Worm (Caenorhabditis elegans): ENCODE data around the gene ceh-33.

ceh-33 gene

DNA sequence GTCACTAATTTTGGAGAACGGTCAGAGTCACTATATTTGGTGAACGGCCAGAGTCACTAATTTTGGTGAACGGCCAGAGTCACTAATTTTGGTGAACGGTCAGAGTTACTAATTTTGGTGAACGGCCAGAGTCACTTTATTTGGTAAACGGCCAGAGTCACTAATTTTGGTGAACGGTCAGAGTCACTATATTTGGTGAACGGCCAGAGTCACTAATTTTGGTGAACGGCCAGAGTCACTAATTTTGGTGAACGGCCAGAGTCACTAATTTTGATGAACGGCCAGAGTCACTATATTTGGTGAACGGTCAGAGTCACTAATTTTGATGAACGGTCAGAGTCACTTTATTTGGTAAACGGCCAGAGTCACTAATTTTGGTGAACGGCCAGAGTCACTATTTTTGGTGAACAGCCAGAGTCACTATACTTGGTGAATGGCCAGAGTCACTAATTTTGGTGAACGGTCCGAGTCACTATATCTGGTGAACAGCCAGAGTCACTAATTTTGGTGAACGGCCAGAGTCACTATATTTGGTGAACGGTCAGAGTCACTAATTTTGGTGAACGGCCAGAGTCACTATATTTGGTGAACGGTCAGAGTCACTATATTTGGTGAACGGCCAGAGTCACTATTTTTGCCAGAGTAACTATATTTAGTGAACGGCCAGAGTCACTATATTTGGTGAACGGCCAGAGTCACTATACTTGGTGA, 40.0 kb downstream of the ceh-33 start:
- TF ChIP-seq ceh-9 (tag; optimal IDR thresholded peaks at IDR 0.05) (peak; percentile 22), elt-4 (tag; optimal IDR thresholded peaks at IDR 0.05) (peak; percentile 68), dmd-4 (tag; optimal IDR thresholded peaks at IDR 0.05; ENCODE audit: borderline replicate concordance) (peak; percentile 91), hlh-6 (tag; optimal IDR thresholded peaks at IDR 0.05) (peak; percentile 78), npax-4 (tag; optimal IDR thresholded peaks at IDR 0.05) (peak; percentile 24), ets-4 (tag; optimal IDR thresholded peaks at IDR 0.05) (peak; percentile 2), mec-3 (tag; optimal IDR thresholded peaks at IDR 0.05; ENCODE audit: borderline replicate concordance) (peak; percentile 62), ztf-16 (tag; optimal IDR thresholded peaks at IDR 0.05) (peak; percentile 45), ceh-6 (GFP tag; optimal IDR thresholded peaks at IDR 0.05) (peak; percentile 18), sox-4 (tag; optimal IDR thresholded peaks at IDR 0.05) (peak; percentile 29), zip-5 (tag; optimal IDR thresholded peaks at IDR 0.05) (peak; percentile 7), madf-2 (tag; optimal IDR thresholded peaks at IDR 0.05) (peak; percentile 49), C08G9.2 (tag; optimal IDR thresholded peaks at IDR 0.05) (peak; percentile 35), ceh-48 (tag; optimal IDR thresholded peaks at IDR 0.05) (peak; percentile 31), tbx-2 (tag; optimal IDR thresholded peaks at IDR 0.05) (peak; percentile 49), hlh-13 (GFP tag; optimal IDR thresholded peaks at IDR 0.05) (peak; percentile 58), fkh-6 (tag; optimal IDR thresholded peaks at IDR 0.05) (peak; percentile 71), pqm-1 (tag; optimal IDR thresholded peaks at IDR 0.05) (peak; percentile 45), ceh-19 (GFP tag; optimal IDR thresholded peaks at IDR 0.05) (peak; percentile 81), sdc-2 (tag; optimal IDR thresholded peaks at IDR 0.05) (peak; percentile 11), C38D4.7 (GFP tag; optimal IDR thresholded peaks at IDR 0.05) (peak; percentile 41), lim-6 (tag; optimal IDR thresholded peaks at IDR 0.05) (peak; percentile 47), pag-3 (tag; optimal IDR thresholded peaks at IDR 0.05; ENCODE audit: borderline replicate concordance) (peak; percentile 87), gmeb-2 (tag; optimal IDR thresholded peaks at IDR 0.05) (peak; percentile 54), Y22D7AL.16 (tag; optimal IDR thresholded peaks at IDR 0.05) (peak; percentile 1)

- TF ChIP-seq ahr-1 (tag; optimal IDR thresholded peaks at IDR 0.05) (no peak), nhr-11 (tag; optimal IDR thresholded peaks at IDR 0.05) (no peak), ceh-30 (tag; optimal IDR thresholded peaks at IDR 0.05) (no peak), K02D7.2 (tag; optimal IDR thresholded peaks at IDR 0.05) (no peak), ceh-14 (tag; optimal IDR thresholded peaks at IDR 0.05) (no peak), hlh-30 (tag; optimal IDR thresholded peaks at IDR 0.05; ENCODE audit: insufficient read depth) (no peak), unc-86 (tag; optimal IDR thresholded peaks at IDR 0.05) (no peak), ama-1 (optimal IDR thresholded peaks at IDR 0.05) (no peak), K09A11.1 (tag; optimal IDR thresholded peaks at IDR 0.05; ENCODE audit: insufficient read depth) (no peak), sox-4 (tag; optimal IDR thresholded peaks at IDR 0.05) (no peak), fkh-6 (tag; optimal IDR thresholded peaks at IDR 0.05) (no peak), eyg-1 (tag; optimal IDR thresholded peaks at IDR 0.05) (no peak), Y22D7AL.16 (tag; optimal IDR thresholded peaks at IDR 0.05) (no peak), npax-4 (tag; optimal IDR thresholded peaks at IDR 0.05) (no peak)
Observed at ce11 chrV:5278001-5278400, 46.5 kb downstream of the ceh-33 start, which contains the start of gene B0238.9. Gene B0238.9 (minus strand): TSS chrV:5278101.

DNA sequence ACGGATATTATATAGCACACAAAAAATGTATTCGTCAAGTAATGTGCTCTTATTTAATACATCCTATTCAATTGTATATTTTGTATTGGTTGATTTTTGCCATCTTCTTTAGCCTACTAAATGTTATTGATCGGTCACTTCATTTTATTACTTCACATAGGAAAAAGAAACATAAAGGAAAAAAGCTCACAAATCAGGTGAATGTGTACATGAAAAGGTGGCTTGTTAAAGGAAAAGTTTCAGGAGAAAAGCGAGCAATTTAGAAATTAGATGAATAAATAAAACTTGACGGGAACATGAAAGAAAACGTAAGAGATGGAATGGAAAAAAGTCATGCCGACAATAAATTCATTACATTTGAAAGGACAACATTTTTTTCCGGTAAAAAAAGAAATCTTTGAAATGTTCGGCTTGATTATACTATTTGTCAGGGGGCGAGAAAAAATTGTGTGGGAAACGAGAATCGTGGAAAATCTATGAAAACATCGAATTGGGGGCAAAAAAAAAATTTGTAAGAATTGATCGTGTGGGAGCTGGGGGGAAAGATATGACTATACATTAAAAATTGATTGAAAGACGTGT, 48.9 kb downstream of the ceh-33 start:
- TF ChIP-seq nfya-1 (tag; optimal IDR thresholded peaks at IDR 0.05) = peak; percentile 9
- no peak for TF ChIP-seq dmd-4 (tag; optimal IDR thresholded peaks at IDR 0.05; ENCODE audit: borderline replicate concordance)

DNA sequence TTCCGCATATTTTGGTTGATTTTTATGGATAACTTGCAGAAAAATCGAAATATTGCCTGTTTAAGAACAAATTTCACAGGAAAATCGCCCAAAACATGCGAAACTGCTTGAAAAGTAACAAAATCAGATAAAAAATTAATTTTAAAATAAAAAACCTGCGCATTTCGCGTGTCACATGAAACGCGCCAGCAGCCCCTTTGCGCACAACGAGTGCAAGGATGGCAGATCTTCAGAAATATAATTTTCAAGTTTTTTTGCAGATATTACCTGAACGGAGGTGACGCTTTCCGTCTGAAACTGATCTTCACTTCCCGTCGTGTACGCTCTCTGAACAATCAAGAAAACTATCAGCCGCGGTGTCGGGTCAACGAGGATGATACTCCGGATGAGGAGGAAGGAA, 49.5 kb downstream of the ceh-33 start:
- TF ChIP-seq F13H6.1 (tag; optimal IDR thresholded peaks at IDR 0.05) = no peak
- TF ChIP-seq unc-42 (tag; optimal IDR thresholded peaks at IDR 0.05) = peak; percentile 48
- peak; percentile 18 for TF ChIP-seq tbx-2 (tag; optimal IDR thresholded peaks at IDR 0.05)
- no peak for TF ChIP-seq syd-9 (tag; optimal IDR thresholded peaks at IDR 0.05)
- no peak for TF ChIP-seq ceh-18 (tag; optimal IDR thresholded peaks at IDR 0.05)
- no peak for TF ChIP-seq pqm-1 (tag; optimal IDR thresholded peaks at IDR 0.05)
- TF ChIP-seq tbx-7 (tag; optimal IDR thresholded peaks at IDR 0.05) = no peak
- no peak for TF ChIP-seq ztf-16 (tag; optimal IDR thresholded peaks at IDR 0.05)
- TF ChIP-seq npax-4 (tag; optimal IDR thresholded peaks at IDR 0.05) = no peak
- no peak for TF ChIP-seq ama-1 (optimal IDR thresholded peaks at IDR 0.05)
- no peak for TF ChIP-seq eyg-1 (tag; optimal IDR thresholded peaks at IDR 0.05)
- TF ChIP-seq C38D4.7 (GFP tag; optimal IDR thresholded peaks at IDR 0.05) = no peak
- no peak for TF ChIP-seq hlh-6 (tag; optimal IDR thresholded peaks at IDR 0.05)
- TF ChIP-seq zip-5 (tag; optimal IDR thresholded peaks at IDR 0.05) = no peak
- TF ChIP-seq ttx-3 (tag; optimal IDR thresholded peaks at IDR 0.05) = no peak
- peak; percentile 1 for TF ChIP-seq ceh-34 (tag; optimal IDR thresholded peaks at IDR 0.05)
- no peak for TF ChIP-seq unc-55 (GFP tag; optimal IDR thresholded peaks at IDR 0.05)
- no peak for TF ChIP-seq ceh-6 (GFP tag; optimal IDR thresholded peaks at IDR 0.05)
- no peak for TF ChIP-seq ceh-9 (tag; optimal IDR thresholded peaks at IDR 0.05)
- no peak for TF ChIP-seq C08G9.2 (tag; optimal IDR thresholded peaks at IDR 0.05)
- no peak for TF ChIP-seq pax-1 (tag; optimal IDR thresholded peaks at IDR 0.05)

Data from whole organism, late embryonic.